Fruit fly (Drosophila melanogaster) Kc167 (cell line): ENCODE measurements around the gene CG17177.

ENCODE experiments used
- Myc ChIP-seq: fragments of >200 bp; optimal IDR thresholded peaks from 2 replicates; lab custom pipeline; 2017; ENCODE audit warnings: missing external identifiers
- Sin3A ChIP-seq: fragments of >200 bp; optimal IDR thresholded peaks from 2 replicates; lab custom pipeline; 2018; ENCODE audit warnings: missing external identifiers
- h ChIP-seq: fragments of >200 bp; optimal IDR thresholded peaks from 3 replicates; lab custom pipeline; 2018; ENCODE audit warnings: missing external identifiers

DNA sequence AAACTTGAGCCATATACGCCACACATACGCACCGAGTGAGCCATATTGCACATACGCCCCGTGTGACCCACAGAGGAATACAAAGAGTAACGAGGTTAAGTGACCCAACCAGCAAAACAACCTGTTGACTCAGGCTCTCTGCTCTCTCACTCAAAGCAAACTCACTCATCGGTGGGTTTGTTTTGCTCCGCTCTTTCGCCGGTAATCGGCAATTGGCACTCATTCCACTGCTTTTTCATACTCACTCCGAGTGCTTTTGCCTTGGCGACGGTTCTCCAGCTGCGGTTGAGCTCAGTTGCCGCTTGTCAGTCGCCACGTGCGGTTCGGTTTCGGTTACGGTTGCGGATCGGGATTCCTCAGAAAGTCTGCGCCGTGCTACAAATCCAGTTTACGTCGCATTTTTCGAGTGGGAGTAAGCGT, 5.0 kb upstream of the CG17177 start:
- TF ChIP-seq Sin3A (lab: Kevin White, UChicago) (no peak), h (no peak), Myc (no peak)
